Worm (Caenorhabditis elegans) whole organism, late embryonic: Measurements from ENCODE around the gene ubc-22.

Experiments used
- ahr-1 ChIP-seq: sonication (generic microtip); optimal IDR thresholded peaks from 2 replicates; lab custom pipeline; 2016; ENCODE audit warnings: missing genetic modification characterization, missing compliant biosample characterization
- ama-1 ChIP-seq: fragments of 150-350 bp; optimal IDR thresholded peaks from 2 replicates; lab custom pipeline; 2014
- ceh-18 ChIP-seq: sonication (generic microtip); optimal IDR thresholded peaks from 2 replicates; lab custom pipeline; 2016; ENCODE audit warnings: missing genetic modification characterization, missing compliant biosample characterization
- dmd-4 ChIP-seq: sonication (generic microtip); optimal IDR thresholded peaks from 2 replicates; lab custom pipeline; 2016; ENCODE audit warnings: borderline replicate concordance, missing genetic modification characterization, missing compliant biosample characterization
- ets-4 ChIP-seq: sonication (generic microtip); optimal IDR thresholded peaks from 2 replicates; lab custom pipeline; 2016; ENCODE audit warnings: missing genetic modification characterization, missing compliant biosample characterization
- hlh-15 ChIP-seq: sonication (generic microtip); optimal IDR thresholded peaks from 2 replicates; lab custom pipeline; 2016; ENCODE audit warnings: missing genetic modification characterization, missing compliant biosample characterization
- hlh-6 ChIP-seq: sonication (generic microtip); optimal IDR thresholded peaks from 2 replicates; lab custom pipeline; 2016; ENCODE audit warnings: missing genotype, missing genetic modification characterization, missing compliant biosample characterization
- lin-11 ChIP-seq: fragments of 200-800 bp; sonication (Bioruptor generic); optimal IDR thresholded peaks from 2 replicates; lab custom pipeline; 2018; ENCODE audit warnings: mild to moderate bottlenecking, missing genetic modification characterization, missing compliant biosample characterization
- madf-2 ChIP-seq: sonication (generic microtip); optimal IDR thresholded peaks from 2 replicates; lab custom pipeline; 2017; ENCODE audit warnings: missing genetic modification characterization, missing compliant biosample characterization
- mec-3 ChIP-seq: sonication (generic microtip); optimal IDR thresholded peaks from 2 replicates; lab custom pipeline; 2016; ENCODE audit warnings: borderline replicate concordance, missing genetic modification characterization, missing compliant biosample characterization
- nhr-11 ChIP-seq: fragments of 150-350 bp; optimal IDR thresholded peaks from 2 replicates; lab custom pipeline; 2014; ENCODE audit warnings: missing biosample characterization, missing genetic modification characterization
- pha-2 ChIP-seq: sonication (generic microtip); optimal IDR thresholded peaks from 2 replicates; lab custom pipeline; 2017; ENCODE audit warnings: mild to moderate bottlenecking, missing genetic modification characterization, missing compliant biosample characterization
- pha-4 ChIP-seq: fragments of 150-350 bp; optimal IDR thresholded peaks from 2 replicates; lab custom pipeline; 2018; ENCODE audit warnings: missing biosample characterization, missing genetic modification reagents, missing genetic modification characterization
- rnt-1 ChIP-seq: sonication (generic microtip); optimal IDR thresholded peaks from 2 replicates; lab custom pipeline; 2016; ENCODE audit warnings: missing genetic modification characterization, missing compliant biosample characterization

DNA sequence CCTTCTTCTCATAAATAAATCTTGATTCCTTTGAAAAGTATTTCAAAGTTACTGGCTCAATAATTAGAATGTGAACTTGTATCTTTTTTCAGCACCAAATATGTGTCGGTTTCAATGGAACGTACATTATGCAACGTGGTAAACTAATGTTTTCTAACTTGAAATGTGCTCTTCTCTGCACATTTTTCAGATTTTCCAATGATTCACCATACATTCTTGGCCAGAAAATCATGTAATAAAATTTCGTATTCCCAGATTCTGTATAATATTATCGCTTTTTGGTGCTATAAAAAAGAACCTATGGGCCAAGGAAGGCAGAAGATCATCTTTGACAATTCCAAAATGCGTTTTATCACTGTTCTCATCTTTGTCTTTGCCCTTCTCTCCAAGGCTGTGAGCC is 8.0 kb downstream of the ubc-22 start, which contains the start of gene C06E2.9:
- no peak for TF ChIP-seq ahr-1 (tag; lab: Kevin White, UChicago)
- no peak for TF ChIP-seq lin-11 (tag; lab: Kevin White, UChicago)
- no peak for TF ChIP-seq mec-3 (tag; lab: Kevin White, UChicago)
- TF ChIP-seq dmd-4 (tag; lab: Kevin White, UChicago) = no peak
- TF ChIP-seq ama-1 (lab: Kevin White, UChicago) = no peak
- no peak for TF ChIP-seq pha-4 (tag; lab: Kevin White, UChicago)
- TF ChIP-seq hlh-6 (tag; lab: Kevin White, UChicago) = no peak
- no peak for TF ChIP-seq rnt-1 (tag; lab: Kevin White, UChicago)
- TF ChIP-seq hlh-15 = no peak
- no peak for TF ChIP-seq ceh-18
- TF ChIP-seq madf-2 (tag; lab: Kevin White, UChicago) = no peak
- no peak for TF ChIP-seq ets-4 (tag; lab: Kevin White, UChicago)
- no peak for TF ChIP-seq nhr-11 (tag; lab: Kevin White, UChicago)
- no peak for TF ChIP-seq pha-2 (tag; lab: Kevin White, UChicago)
